Fruit fly (Drosophila melanogaster) whole organism, prepupa: ENCODE measurements around the gene CG4619.

Source experiments
- CG10631 ChIP-seq: fragments of 200-800 bp; sonication (Bioruptor generic); optimal IDR thresholded peaks from 2 replicates; lab custom pipeline; 2016; ENCODE audit warnings: missing biosample characterization, missing genetic modification characterization
- CG10669 ChIP-seq: fragments of 200-800 bp; sonication (Bioruptor generic); optimal IDR thresholded peaks from 3 replicates; lab custom pipeline; 2018; ENCODE audit warnings: missing biosample characterization, mild to moderate bottlenecking, missing genetic modification characterization, moderate library complexity
- CG11294 ChIP-seq: fragments of 200-800 bp; sonication (Bioruptor generic); IDR thresholded peaks from 2 replicates; pipeline ENCODE4 v1.3.6; 2022; ENCODE audit warnings: missing biosample characterization, missing genetic modification characterization
- CG11762 ChIP-seq: fragments of 200-800 bp; sonication (Bioruptor generic); optimal IDR thresholded peaks from 3 replicates; lab custom pipeline; 2016; ENCODE audit warnings: missing biosample characterization, missing genetic modification characterization; ENCODE audit not compliant: insufficient read depth
- CG11902 ChIP-seq: fragments of 200-800 bp; sonication (Bioruptor generic); optimal IDR thresholded peaks from 3 replicates; lab custom pipeline; 2016; ENCODE audit warnings: missing biosample characterization, missing genetic modification characterization
- CG15336 ChIP-seq: fragments of 200-800 bp; sonication (Bioruptor generic); IDR thresholded peaks from 2 replicates; pipeline ENCODE4 v1.3.6; 2022; ENCODE audit warnings: missing biosample characterization, missing genetic modification characterization
- CG1621 ChIP-seq: fragments of 200-800 bp; sonication (Bioruptor generic); optimal IDR thresholded peaks from 3 replicates; lab custom pipeline; 2018; ENCODE audit warnings: missing biosample characterization, mild to moderate bottlenecking, missing genetic modification characterization
- CG16779 ChIP-seq: fragments of 200-800 bp; sonication (Bioruptor generic); optimal IDR thresholded peaks from 3 replicates; lab custom pipeline; 2017; ENCODE audit warnings: missing biosample characterization, mild to moderate bottlenecking, missing genetic modification characterization
- CG3032 ChIP-seq: fragments of 200-800 bp; optimal IDR thresholded peaks from 2 replicates; lab custom pipeline; 2019; ENCODE audit warnings: missing biosample characterization, mild to moderate bottlenecking, missing genetic modification characterization, moderate library complexity
- CG31627 ChIP-seq: fragments of 200-800 bp; sonication (Bioruptor generic); optimal IDR thresholded peaks from 3 replicates; lab custom pipeline; 2016; ENCODE audit warnings: missing biosample characterization, missing genetic modification characterization
- CG32006 ChIP-seq: fragments of 200-800 bp; sonication (Bioruptor generic); optimal IDR thresholded peaks from 3 replicates; lab custom pipeline; 2017; ENCODE audit warnings: missing biosample characterization, mild to moderate bottlenecking, missing genetic modification characterization
- CG34406 ChIP-seq: fragments of 200-800 bp; sonication (Bioruptor generic); optimal IDR thresholded peaks from 3 replicates; lab custom pipeline; 2016; ENCODE audit warnings: missing biosample characterization, missing genetic modification characterization
- CG3919 ChIP-seq: fragments of 200-800 bp; sonication (Bioruptor generic); optimal IDR thresholded peaks from 3 replicates; lab custom pipeline; 2016; ENCODE audit warnings: missing biosample characterization, missing genetic modification characterization
- CG4318 ChIP-seq: fragments of 200-800 bp; sonication (Bioruptor generic); optimal IDR thresholded peaks from 3 replicates; lab custom pipeline; 2017; ENCODE audit warnings: missing biosample characterization, mild to moderate bottlenecking, missing genetic modification characterization
- CG6163 ChIP-seq: fragments of 200-800 bp; sonication (Bioruptor generic); IDR thresholded peaks from 3 replicates; pipeline ENCODE4 v1.3.6; 2022; ENCODE audit warnings: missing biosample characterization, missing genetic modification characterization
- CG6854 ChIP-seq: fragments of 200-800 bp; sonication (Bioruptor generic); optimal IDR thresholded peaks from 2 replicates; lab custom pipeline; 2017; ENCODE audit warnings: missing biosample characterization, mild to moderate bottlenecking, missing genetic modification characterization
- CG8119 ChIP-seq: fragments of 200-800 bp; sonication (Bioruptor generic); IDR thresholded peaks from 3 replicates; pipeline ENCODE4 v1.3.6; 2022; ENCODE audit warnings: missing biosample characterization, missing genetic modification characterization
- CG9139 ChIP-seq: fragments of 200-800 bp; sonication (Bioruptor generic); optimal IDR thresholded peaks from 3 replicates; lab custom pipeline; 2017; ENCODE audit warnings: missing biosample characterization, mild to moderate bottlenecking, missing genetic modification characterization
- Eip75B ChIP-seq: fragments of 200-800 bp; sonication (Bioruptor generic); optimal IDR thresholded peaks from 3 replicates; lab custom pipeline; 2016; ENCODE audit warnings: missing biosample characterization, missing genetic modification characterization
- Eip78C ChIP-seq: fragments of 200-800 bp; sonication (Bioruptor generic); peaks from one replicate; lab custom pipeline; 2016; ENCODE audit warnings: missing biosample characterization, missing genetic modification characterization
- Ets21C ChIP-seq: fragments of 200-800 bp; sonication (Bioruptor generic); optimal IDR thresholded peaks from 3 replicates; lab custom pipeline; 2016; ENCODE audit warnings: missing biosample characterization, missing genetic modification characterization
- Gug ChIP-seq: fragments of 200-800 bp; sonication (Bioruptor generic); IDR thresholded peaks from 2 replicates; pipeline ENCODE4 v1.3.6; 2022; ENCODE audit warnings: missing biosample characterization, missing genetic modification characterization
- Hr38 ChIP-seq: sonication (Bioruptor generic); optimal IDR thresholded peaks from 2 replicates; lab custom pipeline; 2016; ENCODE audit warnings: missing biosample characterization, missing genetic modification characterization
- Hr39 ChIP-seq: fragments of 200-800 bp; sonication (Bioruptor generic); optimal IDR thresholded peaks from 2 replicates; lab custom pipeline; 2016; ENCODE audit warnings: missing biosample characterization, missing genetic modification characterization
- Hr4 ChIP-seq: fragments of 200-800 bp; sonication (Bioruptor generic); optimal IDR thresholded peaks from 3 replicates; lab custom pipeline; 2016; ENCODE audit warnings: missing biosample characterization, missing genetic modification characterization
- Met ChIP-seq: fragments of 200-800 bp; sonication (Bioruptor generic); optimal IDR thresholded peaks from 3 replicates; lab custom pipeline; 2016; ENCODE audit warnings: missing biosample characterization, missing genetic modification characterization
- OdsH ChIP-seq: fragments of 200-800 bp; sonication (Bioruptor generic); optimal IDR thresholded peaks from 3 replicates; lab custom pipeline; 2016; ENCODE audit warnings: missing biosample characterization, missing genetic modification characterization
- Smox ChIP-seq: fragments of 200-800 bp; sonication (Bioruptor generic); optimal IDR thresholded peaks from 3 replicates; lab custom pipeline; 2016; ENCODE audit warnings: missing biosample characterization, missing genetic modification characterization
- Sox102F ChIP-seq: fragments of 200-800 bp; sonication (Bioruptor generic); optimal IDR thresholded peaks from 2 replicates; lab custom pipeline; 2016; ENCODE audit warnings: missing biosample characterization, mild to moderate bottlenecking, missing genetic modification characterization
- Sox14 ChIP-seq: fragments of 200-800 bp; sonication (Bioruptor generic); optimal IDR thresholded peaks from 3 replicates; lab custom pipeline; 2016; ENCODE audit warnings: missing biosample characterization, missing genetic modification characterization
- achi ChIP-seq: fragments of 200-800 bp; sonication (Bioruptor generic); optimal IDR thresholded peaks from 3 replicates; lab custom pipeline; 2016; ENCODE audit warnings: missing biosample characterization, missing genetic modification characterization
- acj6 ChIP-seq: fragments of 200-800 bp; sonication (Bioruptor generic); optimal IDR thresholded peaks from 3 replicates; lab custom pipeline; 2016; ENCODE audit warnings: missing biosample characterization, missing genetic modification characterization
- cyc ChIP-seq: fragments of 200-800 bp; sonication (Bioruptor generic); optimal IDR thresholded peaks from 3 replicates; lab custom pipeline; 2016; ENCODE audit warnings: missing biosample characterization, missing genetic modification characterization
- dac ChIP-seq: fragments of 200-800 bp; sonication (Bioruptor generic); optimal IDR thresholded peaks from 2 replicates; lab custom pipeline; 2017; ENCODE audit warnings: missing biosample characterization, mild to moderate bottlenecking, missing genetic modification characterization
- dsx ChIP-seq: fragments of 200-800 bp; optimal IDR thresholded peaks from 3 replicates; lab custom pipeline; 2019; ENCODE audit warnings: missing biosample characterization, mild to moderate bottlenecking, missing genetic modification characterization, moderate library complexity; ENCODE audit not compliant: poor library complexity, severe bottlenecking
- eg ChIP-seq: fragments of 200-800 bp; sonication (Bioruptor generic); IDR thresholded peaks from 3 replicates; pipeline ENCODE4 v1.3.6; 2022; ENCODE audit warnings: missing biosample characterization, missing genetic modification characterization
- esn ChIP-seq: fragments of 200-800 bp; sonication (Bioruptor generic); optimal IDR thresholded peaks from 2 replicates; lab custom pipeline; 2016; ENCODE audit warnings: missing biosample characterization, mild to moderate bottlenecking, missing genetic modification characterization, moderate library complexity
- fd59A ChIP-seq: fragments of 200-800 bp; sonication (Bioruptor generic); optimal IDR thresholded peaks from 2 replicates; lab custom pipeline; 2017; ENCODE audit warnings: missing biosample characterization, mild to moderate bottlenecking, missing genetic modification characterization, missing genetic modification reagents
- fd85E ChIP-seq: fragments of 200-800 bp; sonication (Bioruptor generic); optimal IDR thresholded peaks from 3 replicates; lab custom pipeline; 2016; ENCODE audit warnings: missing biosample characterization, missing genetic modification characterization
- lz ChIP-seq: fragments of 200-800 bp; sonication (Bioruptor generic); optimal IDR thresholded peaks from 3 replicates; lab custom pipeline; 2016; ENCODE audit warnings: missing biosample characterization, missing genetic modification characterization
- net ChIP-seq: fragments of 200-800 bp; sonication (Bioruptor generic); optimal IDR thresholded peaks from 3 replicates; lab custom pipeline; 2016; ENCODE audit warnings: missing biosample characterization, missing genetic modification characterization
- pdm3 ChIP-seq: fragments of 200-800 bp; sonication (Bioruptor generic); optimal IDR thresholded peaks from 3 replicates; lab custom pipeline; 2016; ENCODE audit warnings: missing biosample characterization, missing genetic modification characterization
- salr ChIP-seq, 2 experiments: fragments of 200-800 bp; sonication (Bioruptor generic); optimal IDR thresholded peaks; 3 replicates each; lab custom pipeline; 2016 to 2018; ENCODE audit warnings: missing biosample characterization in 2 of 2, missing genetic modification characterization in 2 of 2, mild to moderate bottlenecking in 1 of 2
- spab ChIP-seq: fragments of 200-800 bp; sonication (Bioruptor generic); optimal IDR thresholded peaks from 2 replicates; lab custom pipeline; 2017; ENCODE audit warnings: missing biosample characterization, mild to moderate bottlenecking, missing genetic modification characterization, missing genetic modification reagents
- ss ChIP-seq, 2 experiments: fragments of 200-800 bp; sonication (Bioruptor generic); optimal IDR thresholded peaks; 2 replicates in 1 of 2; 3 replicates in 1 of 2; lab custom pipeline; 2017 to 2018; ENCODE audit warnings: mild to moderate bottlenecking in 2 of 2, missing biosample characterization in 2 of 2, missing genetic modification characterization in 2 of 2, moderate library complexity in 1 of 2
- svp ChIP-seq: fragments of 200-800 bp; sonication (Bioruptor generic); peaks from one replicate; lab custom pipeline; 2016; ENCODE audit warnings: missing biosample characterization, missing genetic modification characterization
- topi ChIP-seq: fragments of 200-800 bp; sonication (Bioruptor generic); optimal IDR thresholded peaks from 3 replicates; lab custom pipeline; 2016; ENCODE audit warnings: missing biosample characterization, missing genetic modification characterization
- vri ChIP-seq: fragments of 200-800 bp; sonication (Bioruptor generic); optimal IDR thresholded peaks from 3 replicates; lab custom pipeline; 2016; ENCODE audit warnings: missing biosample characterization, mild to moderate bottlenecking, missing genetic modification characterization

The CG4619 gene

DNA sequence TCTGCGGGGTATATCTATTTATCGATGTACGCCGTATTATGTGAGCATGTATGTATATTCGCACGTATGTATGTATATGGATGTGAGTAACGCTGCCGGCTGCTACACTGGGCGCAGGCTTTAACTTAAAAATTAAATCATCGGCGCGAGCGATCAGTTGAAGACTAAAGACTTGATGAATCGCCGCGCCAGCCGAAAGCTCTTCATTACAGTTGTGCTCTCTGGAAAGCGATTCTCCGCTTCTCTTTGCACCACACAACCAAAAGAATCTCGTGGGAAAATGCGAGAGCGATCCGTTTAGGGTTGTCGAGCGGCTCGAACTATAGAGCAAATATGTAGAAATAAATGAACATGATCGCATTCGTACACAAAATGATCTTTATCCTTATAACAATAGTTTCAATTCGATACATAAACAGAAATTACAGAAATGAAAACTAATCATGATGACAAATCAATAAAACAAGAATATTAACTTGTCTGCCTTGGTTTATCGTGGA, 30.1 kb upstream of the CG4619 start, which contains the start of gene CG13124 (continued):
- TF ChIP-seq Smox (GFP tag; lab: Kevin White, UChicago), result no peak
- TF ChIP-seq CG11902 (GFP tag; lab: Kevin White, UChicago), result no peak
- TF ChIP-seq Hr39 (GFP tag; lab: Kevin White, UChicago), result no peak
- peak; percentile 28 for TF ChIP-seq achi (GFP tag; lab: Kevin White, UChicago)
- peak; percentile 7 for TF ChIP-seq topi (GFP tag; lab: Kevin White, UChicago)
- no peak for TF ChIP-seq Met (GFP tag; lab: Kevin White, UChicago)
- peak; percentile 20 to 29 for TF ChIP-seq ss (GFP tag; optimal IDR thresholded peaks at IDR 0.05; lab: Kevin White, UChicago)
- peak; percentile 13 for TF ChIP-seq CG9139 (GFP tag; lab: Kevin White, UChicago)
- TF ChIP-seq Ets21C, result no peak
- no peak for TF ChIP-seq dac
- peak; percentile 33 for TF ChIP-seq esn (GFP tag; lab: Kevin White, UChicago)
- TF ChIP-seq lz (GFP tag; lab: Kevin White, UChicago), result no peak
- TF ChIP-seq CG11294 (GFP tag; lab: Robert Waterston, UW), result no peak
- TF ChIP-seq CG11762, result no peak
- TF ChIP-seq Eip78C (GFP tag; lab: Kevin White, UChicago), result peak; percentile 72
- TF ChIP-seq Gug (GFP tag; lab: Robert Waterston, UW), result no peak
- peak; percentile 6 for TF ChIP-seq pdm3
- TF ChIP-seq CG6163 (GFP tag; lab: Robert Waterston, UW), result 0 out of 3 replicates have a peak, but pooled peaks have one; percentile 39
- TF ChIP-seq CG34406 (GFP tag; lab: Kevin White, UChicago), result peak; percentile 17
- peak; percentile 8 for TF ChIP-seq Sox14 (GFP tag; lab: Kevin White, UChicago)
- no peak for TF ChIP-seq fd85E (GFP tag; lab: Kevin White, UChicago)
- no peak for TF ChIP-seq CG10631
- no peak for TF ChIP-seq salr (GFP tag; optimal IDR thresholded peaks at IDR 0.05; lab: Kevin White, UChicago)
- TF ChIP-seq svp (GFP tag; lab: Kevin White, UChicago), result no peak
- TF ChIP-seq CG31627 (GFP tag; lab: Kevin White, UChicago), result no peak
- TF ChIP-seq Eip75B, result no peak
- TF ChIP-seq Hr38, result no peak
- peak; percentile 65 for TF ChIP-seq CG15336 (GFP tag; lab: Robert Waterston, UW)
- TF ChIP-seq dsx, result no peak
- TF ChIP-seq spab (GFP tag; lab: Kevin White, UChicago), result no peak
- peak; percentile 13 for TF ChIP-seq Sox102F (GFP tag; lab: Kevin White, UChicago)
- no peak for TF ChIP-seq cyc (GFP tag; lab: Kevin White, UChicago)
- TF ChIP-seq CG10669 (GFP tag; lab: Kevin White, UChicago), result no peak
- TF ChIP-seq CG4318, result no peak
- TF ChIP-seq CG3032 (tag; lab: Kevin White, UChicago), result no peak
- TF ChIP-seq CG3919 (GFP tag; lab: Kevin White, UChicago), result peak; percentile 32
- TF ChIP-seq CG16779 (tag; lab: Kevin White, UChicago), result peak; percentile 27
- TF ChIP-seq OdsH (GFP tag; lab: Kevin White, UChicago), result peak; percentile 21
- TF ChIP-seq CG1621 (tag; lab: Kevin White, UChicago), result no peak
- TF ChIP-seq vri (GFP tag; lab: Kevin White, UChicago), result peak; percentile 60

DNA sequence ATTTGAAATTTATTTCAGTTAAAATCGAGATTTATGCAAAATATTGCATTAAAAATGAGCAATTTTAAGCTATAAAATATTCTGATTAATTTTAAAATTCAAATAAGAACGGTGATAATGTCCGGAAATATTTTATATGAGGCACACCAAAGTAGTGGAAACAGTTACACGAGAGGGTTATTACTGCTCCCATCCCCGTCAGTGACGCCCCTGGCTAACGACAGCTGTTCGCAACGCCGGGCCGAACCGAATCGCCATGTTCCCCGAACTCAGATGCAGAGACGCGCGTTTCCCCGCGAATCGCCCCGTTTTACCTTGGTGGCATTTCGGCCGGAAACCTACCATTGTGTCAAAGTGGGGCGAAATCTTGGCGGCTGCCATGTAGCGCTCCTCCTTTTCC, 26.9 kb upstream of the CG4619 start:
- TF ChIP-seq Hr39 (GFP tag; lab: Kevin White, UChicago), result peak; percentile 13
- no peak for TF ChIP-seq fd59A (GFP tag; lab: Kevin White, UChicago)
- peak; percentile 67 for TF ChIP-seq Hr4 (GFP tag; lab: Kevin White, UChicago)
- no peak for TF ChIP-seq CG11762
- TF ChIP-seq Sox14 (GFP tag; lab: Kevin White, UChicago), result no peak
- TF ChIP-seq esn (GFP tag; lab: Kevin White, UChicago), result no peak
- TF ChIP-seq dac, result no peak
- TF ChIP-seq eg (GFP tag; lab: Robert Waterston, UW), result peak; percentile 80
- TF ChIP-seq Smox (GFP tag; lab: Kevin White, UChicago), result peak; percentile 13
- peak; percentile 7 for TF ChIP-seq CG32006 (GFP tag; lab: Kevin White, UChicago)
- peak; percentile 43 for TF ChIP-seq Eip78C (GFP tag; lab: Kevin White, UChicago)
- TF ChIP-seq net (GFP tag; lab: Kevin White, UChicago), result peak; percentile 37
- TF ChIP-seq CG10669 (GFP tag; lab: Kevin White, UChicago), result no peak
- peak; percentile 28 for TF ChIP-seq pdm3
- 0 out of 2 replicates have a peak, but pooled peaks have one; percentile 13 for TF ChIP-seq Gug (GFP tag; lab: Robert Waterston, UW)
- peak; percentile 28; the same call in 2 of the 3 replicates for TF ChIP-seq CG8119 (GFP tag; lab: Robert Waterston, UW)
- peak; percentile 8 for TF ChIP-seq Met (GFP tag; lab: Kevin White, UChicago)
- TF ChIP-seq CG6854, result no peak
- peak; percentile 49; the same call in 2 of the 3 replicates for TF ChIP-seq CG6163 (GFP tag; lab: Robert Waterston, UW)
- TF ChIP-seq Eip75B, result peak; percentile 16
- no peak for TF ChIP-seq vri (GFP tag; lab: Kevin White, UChicago)
- peak; percentile 1 for TF ChIP-seq acj6 (GFP tag; lab: Kevin White, UChicago)
- TF ChIP-seq achi (GFP tag; lab: Kevin White, UChicago), result peak; percentile 6
- peak; percentile 40 for TF ChIP-seq lz (GFP tag; lab: Kevin White, UChicago)
- peak; percentile 9 for TF ChIP-seq cyc (GFP tag; lab: Kevin White, UChicago)
